Fruit fly (Drosophila melanogaster) whole organism, embryonic: ENCODE measurements around the gene CG7386.

Experiments used
- ATbp ChIP-seq: fragments of 200-800 bp; sonication (Bioruptor generic); optimal IDR thresholded peaks from 2 replicates; lab custom pipeline; 2017; ENCODE audit warnings: missing biosample characterization, mild to moderate bottlenecking, missing genetic modification characterization, missing genetic modification reagents
- Aef1 ChIP-seq: fragments of 200-800 bp; sonication (Bioruptor generic); IDR thresholded peaks from 3 replicates; pipeline ENCODE4 v1.3.6; 2022; ENCODE audit warnings: missing biosample characterization, missing genetic modification characterization
- Awh ChIP-seq: fragments of 200-800 bp; sonication (Bioruptor generic); IDR thresholded peaks from 2 replicates; pipeline ENCODE4, ENCODE4 v1.3.6; 2022; ENCODE audit warnings: missing biosample characterization, missing genetic modification characterization
- B-H2 ChIP-seq: fragments of 200-800 bp; sonication (Bioruptor generic); optimal IDR thresholded peaks from 2 replicates; lab custom pipeline; 2018; ENCODE audit warnings: missing biosample characterization, mild to moderate bottlenecking, missing genetic modification characterization
- Bdp1 ChIP-seq: fragments of 200-800 bp; sonication (Bioruptor generic); optimal IDR thresholded peaks from 3 replicates; lab custom pipeline; 2016; ENCODE audit warnings: missing biosample characterization, missing genetic modification characterization
- CG10209 ChIP-seq: fragments of 200-800 bp; sonication (Bioruptor generic); optimal IDR thresholded peaks from 3 replicates; lab custom pipeline; 2017; ENCODE audit warnings: missing biosample characterization, mild to moderate bottlenecking, missing genetic modification characterization, missing genetic modification reagents
- CG11695 ChIP-seq: fragments of 200-800 bp; sonication (Bioruptor generic); IDR thresholded peaks from 3 replicates; pipeline ENCODE4 v1.3.6; 2022; ENCODE audit warnings: missing biosample characterization, missing genetic modification characterization
- CG12071 ChIP-seq: fragments of 200-800 bp; sonication (Bioruptor generic); optimal IDR thresholded peaks from 3 replicates; lab custom pipeline; 2018; ENCODE audit warnings: missing biosample characterization, mild to moderate bottlenecking, missing genetic modification characterization
- CG12236 ChIP-seq: fragments of 200-800 bp; sonication (Bioruptor generic); optimal IDR thresholded peaks from 2 replicates; lab custom pipeline; 2016; ENCODE audit warnings: missing biosample characterization, missing genetic modification characterization
- CG12942 ChIP-seq: fragments of 200-800 bp; sonication (Bioruptor generic); optimal IDR thresholded peaks from 3 replicates; lab custom pipeline; 2016; ENCODE audit warnings: missing biosample characterization, missing genetic modification characterization
- CG13624 ChIP-seq: fragments of 200-800 bp; sonication (Bioruptor generic); optimal IDR thresholded peaks from 2 replicates; lab custom pipeline; 2016; ENCODE audit warnings: missing biosample characterization, missing genetic modification characterization
- CG15073 ChIP-seq: fragments of 200-800 bp; sonication (Bioruptor generic); optimal IDR thresholded peaks from 2 replicates; lab custom pipeline; 2016; ENCODE audit warnings: missing biosample characterization, missing genetic modification characterization
- CG16815 ChIP-seq: fragments of 200-800 bp; sonication (Bioruptor generic); optimal IDR thresholded peaks from 3 replicates; lab custom pipeline; 2017; ENCODE audit warnings: missing biosample characterization, mild to moderate bottlenecking, missing genetic modification characterization
- CG17359 ChIP-seq: fragments of 200-800 bp; sonication (Bioruptor generic); optimal IDR thresholded peaks from 3 replicates; lab custom pipeline; 2018; ENCODE audit warnings: missing biosample characterization, mild to moderate bottlenecking, missing genetic modification characterization, moderate library complexity
- CG1792 ChIP-seq: fragments of 200-800 bp; sonication (Bioruptor generic); optimal IDR thresholded peaks from 2 replicates; lab custom pipeline; 2016; ENCODE audit warnings: missing biosample characterization, missing genetic modification characterization
- CG3065 ChIP-seq: fragments of 200-800 bp; sonication (Bioruptor generic); optimal IDR thresholded peaks from 2 replicates; lab custom pipeline; 2016; ENCODE audit warnings: missing biosample characterization, missing genetic modification characterization
- CG31441 ChIP-seq: fragments of 200-800 bp; sonication (Bioruptor generic); IDR thresholded peaks from 2 replicates; pipeline ENCODE4 v1.3.6; 2022; ENCODE audit warnings: missing biosample characterization, missing genetic modification characterization
- CG3163 ChIP-seq: fragments of 200-800 bp; sonication (Bioruptor generic); optimal IDR thresholded peaks from 3 replicates; lab custom pipeline; 2016; ENCODE audit warnings: missing biosample characterization, missing genetic modification characterization
- CG43689 ChIP-seq: fragments of 200-800 bp; sonication (Bioruptor generic); IDR thresholded peaks from 2 replicates; pipeline ENCODE4 v1.3.6; 2022; ENCODE audit warnings: missing biosample characterization, missing genetic modification characterization
- CG6175 ChIP-seq: fragments of 200-800 bp; sonication (Bioruptor generic); IDR thresholded peaks from 3 replicates; pipeline ENCODE4 v1.3.6; 2022; ENCODE audit warnings: missing biosample characterization, missing genetic modification characterization
- CG7786 ChIP-seq: fragments of 200-800 bp; sonication (Bioruptor generic); optimal IDR thresholded peaks from 2 replicates; lab custom pipeline; 2016; ENCODE audit warnings: missing biosample characterization, missing genetic modification characterization
- CG8089 ChIP-seq: fragments of 200-800 bp; sonication (Bioruptor generic); optimal IDR thresholded peaks from 3 replicates; lab custom pipeline; 2016; ENCODE audit warnings: missing biosample characterization, missing genetic modification characterization
- CG9817 ChIP-seq: fragments of 200-800 bp; sonication (Bioruptor generic); optimal IDR thresholded peaks from 2 replicates; lab custom pipeline; 2018; ENCODE audit warnings: missing biosample characterization, mild to moderate bottlenecking, missing genetic modification characterization, moderate library complexity
- Doc2 ChIP-seq: fragments of 200-800 bp; sonication (Bioruptor generic); IDR thresholded peaks from 2 replicates; pipeline ENCODE4 v1.3.6; 2022; ENCODE audit warnings: missing biosample characterization, missing genetic modification characterization
- Drgx ChIP-seq: fragments of 200-800 bp; sonication (Bioruptor generic); IDR thresholded peaks from 2 replicates; pipeline ENCODE4 v1.3.6; 2022; ENCODE audit warnings: missing biosample characterization, missing genetic modification characterization
- E2f2 ChIP-seq: fragments of 200-800 bp; sonication (Bioruptor generic); IDR thresholded peaks from 2 replicates; pipeline ENCODE4 v1.3.6; 2022; ENCODE audit warnings: missing biosample characterization, missing genetic modification characterization
- Ravus ChIP-seq: fragments of 200-800 bp; sonication (Bioruptor generic); IDR thresholded peaks from 2 replicates; pipeline ENCODE4 v1.3.6; 2022; ENCODE audit warnings: missing biosample characterization, missing genetic modification characterization
- Spps ChIP-seq: fragments of 200-800 bp; sonication (Bioruptor generic); optimal IDR thresholded peaks from 2 replicates; lab custom pipeline; 2018; ENCODE audit warnings: missing biosample characterization, mild to moderate bottlenecking, missing genetic modification characterization
- ap ChIP-seq: fragments of 200-800 bp; sonication (Bioruptor generic); IDR thresholded peaks from 2 replicates; pipeline ENCODE4 v1.3.6; 2022; ENCODE audit warnings: missing biosample characterization, missing genetic modification characterization
- bcd ChIP-seq: fragments of 200-800 bp; sonication (Bioruptor generic); optimal IDR thresholded peaks from 2 replicates; lab custom pipeline; 2017; ENCODE audit warnings: missing biosample characterization, mild to moderate bottlenecking, missing genetic modification characterization
- bsh ChIP-seq, 2 experiments: fragments of 200-800 bp; sonication (Bioruptor generic); optimal IDR thresholded peaks; 2 replicates each; lab custom pipeline; 2017 to 2018; ENCODE audit warnings: mild to moderate bottlenecking in 2 of 2, missing biosample characterization in 2 of 2, missing genetic modification characterization in 2 of 2, moderate library complexity in 1 of 2
- btn ChIP-seq: fragments of 200-800 bp; sonication (Bioruptor generic); optimal IDR thresholded peaks from 2 replicates; lab custom pipeline; 2016; ENCODE audit warnings: missing biosample characterization, missing genetic modification characterization
- chm ChIP-seq: fragments of 200-800 bp; sonication (Bioruptor generic); IDR thresholded peaks from 2 replicates; pipeline ENCODE4 v1.3.6; 2022; ENCODE audit warnings: missing biosample characterization, missing genetic modification characterization
- exex ChIP-seq: fragments of 200-800 bp; sonication (Bioruptor generic); optimal IDR thresholded peaks from 4 replicates; lab custom pipeline; 2018; ENCODE audit warnings: missing biosample characterization, mild to moderate bottlenecking, missing genetic modification characterization, moderate library complexity
- fu2 ChIP-seq: fragments of 200-800 bp; sonication (Bioruptor generic); optimal IDR thresholded peaks from 2 replicates; lab custom pipeline; 2016; ENCODE audit warnings: missing biosample characterization, missing genetic modification characterization
- ind ChIP-seq: fragments of 200-800 bp; sonication (Bioruptor generic); optimal IDR thresholded peaks from 3 replicates; lab custom pipeline; 2016; ENCODE audit warnings: missing biosample characterization, missing genetic modification characterization
- lilli ChIP-seq: fragments of 200-800 bp; sonication (Bioruptor generic); optimal IDR thresholded peaks from 3 replicates; lab custom pipeline; 2016; ENCODE audit warnings: missing biosample characterization, missing genetic modification characterization
- mam ChIP-seq: fragments of 200-800 bp; sonication (Bioruptor generic); optimal IDR thresholded peaks from 3 replicates; lab custom pipeline; 2016; ENCODE audit warnings: missing biosample characterization, missing genetic modification characterization
- pan ChIP-seq, 4 experiments: fragments of >200 bp in 3 of 4; fragments of 200-800 bp in 1 of 4; sonication (Bioruptor generic) in 1 of 4; optimal IDR thresholded peaks in 3 of 4; IDR thresholded peaks in 1 of 4; 2 replicates each; pipeline versions ENCODE4 v1.3.6 to Lab custom; 2017 to 2022; ENCODE audit warnings: missing biosample characterization in 2 of 4, missing genetic modification characterization in 2 of 4, mixed read lengths in 1 of 4
- pb ChIP-seq: fragments of 200-800 bp; sonication (Bioruptor generic); optimal IDR thresholded peaks from 3 replicates; lab custom pipeline; 2016; ENCODE audit warnings: missing biosample characterization, missing genetic modification characterization
- pho ChIP-seq: fragments of 200-800 bp; sonication (Bioruptor generic); optimal IDR thresholded peaks from 2 replicates; lab custom pipeline; 2016; ENCODE audit warnings: missing biosample characterization, missing genetic modification characterization
- salm ChIP-seq: fragments of 200-800 bp; sonication (Bioruptor generic); optimal IDR thresholded peaks from 2 replicates; lab custom pipeline; 2018; ENCODE audit warnings: missing biosample characterization, mild to moderate bottlenecking, missing genetic modification characterization
- sens ChIP-seq: fragments of 200-800 bp; sonication (Bioruptor generic); peaks from one replicate; lab custom pipeline; 2016; ENCODE audit warnings: missing biosample characterization, missing genetic modification characterization
- ssp ChIP-seq: fragments of 200-800 bp; sonication (Bioruptor generic); IDR thresholded peaks from 2 replicates; pipeline ENCODE4 v1.3.6; 2022; ENCODE audit warnings: missing biosample characterization, missing genetic modification characterization
- tgo ChIP-seq: fragments of 200-800 bp; sonication (Bioruptor generic); IDR thresholded peaks from 3 replicates; pipeline ENCODE4 v1.3.6; 2022; ENCODE audit warnings: missing biosample characterization, missing genetic modification characterization
- unc-4 ChIP-seq: fragments of 200-800 bp; sonication (Bioruptor generic); IDR thresholded peaks from 2 replicates; pipeline ENCODE4 v1.3.6; 2022; ENCODE audit warnings: missing biosample characterization, missing genetic modification characterization; ENCODE audit not compliant: partially characterized antibody
- zen2 ChIP-seq: fragments of 200-800 bp; sonication (Bioruptor generic); IDR thresholded peaks from 3 replicates; pipeline ENCODE4 v1.3.6; 2022; ENCODE audit warnings: missing biosample characterization, missing genetic modification characterization; ENCODE audit not compliant: partially characterized antibody

Gene CG7386

dm6 chr3L:6188995-6189927, at the start of gene CG7386, which contains the start of gene D19A (continued):
- TF ChIP-seq zen2 (GFP tag; lab: Robert Waterston, UW) (no peak), btn (no peak), CG12942 (GFP tag; lab: Kevin White, UChicago) (no peak)
- TF ChIP-seq, all 482 proteins: peak for 288

DNA sequence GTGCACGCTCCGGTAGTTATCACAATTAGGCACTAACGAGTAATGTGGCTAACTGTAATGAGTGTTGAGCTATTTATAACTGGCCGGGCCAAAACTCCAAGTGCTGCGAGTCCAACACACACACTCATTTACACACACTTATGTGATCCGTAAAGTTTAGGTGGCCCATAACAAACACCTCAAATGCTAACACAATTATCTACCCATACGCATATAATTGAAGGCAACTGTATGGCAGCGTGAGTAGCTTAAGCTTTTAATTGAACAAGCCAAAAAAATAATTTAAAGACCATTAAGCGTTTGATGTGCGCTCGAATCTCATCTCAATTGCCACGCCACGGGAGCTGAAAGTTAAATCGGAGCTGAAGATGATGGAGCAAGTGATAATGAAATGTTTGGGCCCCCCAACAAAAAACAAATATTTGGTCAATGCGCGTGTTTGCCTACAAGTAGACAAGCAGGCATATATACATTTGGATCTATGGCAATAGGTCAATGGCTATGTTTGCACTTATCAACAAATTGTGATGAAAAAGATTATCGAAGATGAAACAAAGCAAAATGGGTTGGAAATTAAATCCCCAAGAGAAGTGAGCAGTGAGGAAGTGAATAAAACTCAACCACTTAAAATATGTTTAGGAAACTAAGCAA, 49.5 kb upstream of the CG7386 start, which contains the start of gene Cpr65Av:
Gene Cpr65Av, minus strand, starts transcription at position 51 of the 651 bp plus-strand sequence.
- no peak for TF ChIP-seq Drgx (GFP tag; lab: Robert Waterston, UW)
- no peak for TF ChIP-seq ind
- TF ChIP-seq tgo = no peak
- TF ChIP-seq CG12236 (GFP tag; lab: Kevin White, UChicago) = no peak
- no peak for TF ChIP-seq Aef1 (GFP tag; lab: Robert Waterston, UW)
- TF ChIP-seq CG9817 (tag; lab: Kevin White, UChicago) = no peak
- no peak for TF ChIP-seq B-H2
- TF ChIP-seq CG3163 (GFP tag; lab: Kevin White, UChicago) = no peak
- peak; percentile 40 for TF ChIP-seq CG17359 (tag; lab: Kevin White, UChicago)
- no peak for TF ChIP-seq CG11695 (GFP tag; lab: Robert Waterston, UW)
- no peak for TF ChIP-seq bsh (GFP tag; optimal IDR thresholded peaks at IDR 0.05; lab: Kevin White, UChicago)
- no peak for TF ChIP-seq pan (optimal IDR thresholded peaks at IDR 0.05; lab: Kevin White, UChicago)
- no peak for TF ChIP-seq pan (GFP tag; optimal IDR thresholded peaks at IDR 0.05 in 1 of 2, IDR thresholded peaks at IDR 0.05 in 1 of 2)
- TF ChIP-seq sens (GFP tag; lab: Kevin White, UChicago) = peak; percentile 83
- TF ChIP-seq exex = no peak
- no peak for TF ChIP-seq ssp (GFP tag; lab: Robert Waterston, UW)
- no peak for TF ChIP-seq pb (GFP tag; lab: Kevin White, UChicago)
- TF ChIP-seq CG10209 (GFP tag; lab: Kevin White, UChicago) = peak; percentile 10
- peak; percentile 55 for TF ChIP-seq Awh (GFP tag; lab: Robert Waterston, UW)
- no peak for TF ChIP-seq Bdp1 (GFP tag; lab: Kevin White, UChicago)
- no peak for TF ChIP-seq CG7786 (GFP tag; lab: Kevin White, UChicago)
- no peak for TF ChIP-seq ap
- no peak for TF ChIP-seq CG15073 (GFP tag; lab: Kevin White, UChicago)
- TF ChIP-seq CG3065 (GFP tag; lab: Kevin White, UChicago) = no peak
- TF ChIP-seq CG43689 (GFP tag; lab: Robert Waterston, UW) = no peak
- no peak for TF ChIP-seq Spps
- no peak for TF ChIP-seq chm
- TF ChIP-seq ATbp = peak; percentile 62
- TF ChIP-seq CG6175 = no peak
- TF ChIP-seq fu2 (GFP tag; lab: Kevin White, UChicago) = no peak
- no peak for TF ChIP-seq pho
- no peak for TF ChIP-seq Doc2 (GFP tag; lab: Robert Waterston, UW)
- TF ChIP-seq mam (GFP tag; lab: Kevin White, UChicago) = no peak
- peak; percentile 17 for TF ChIP-seq CG12071
- TF ChIP-seq lilli (GFP tag; lab: Kevin White, UChicago) = no peak
- TF ChIP-seq salm (tag; lab: Kevin White, UChicago) = no peak
- no peak for TF ChIP-seq E2f2 (GFP tag; lab: Robert Waterston, UW)
- TF ChIP-seq CG31441 = 0 out of 2 replicates have a peak, but pooled peaks have one; percentile 12
- no peak for TF ChIP-seq CG16815 (GFP tag; lab: Kevin White, UChicago)
- TF ChIP-seq unc-4 (GFP tag; lab: Robert Waterston, UW) = no peak
- no peak for TF ChIP-seq Ravus (GFP tag; lab: Robert Waterston, UW)
- TF ChIP-seq bcd = no peak
- TF ChIP-seq CG13624 (GFP tag; lab: Kevin White, UChicago) = no peak
- TF ChIP-seq CG1792 (GFP tag; lab: Kevin White, UChicago) = no peak
- TF ChIP-seq CG8089 = no peak
